Worm (Caenorhabditis elegans) whole organism, late embryonic: Measurements from ENCODE around the gene D1044.6.

ENCODE experiments used
- ceh-48 ChIP-seq: sonication (generic microtip); optimal IDR thresholded peaks from 2 replicates; lab custom pipeline; 2016; ENCODE audit warnings: missing genetic modification characterization, inconsistent platforms, missing compliant biosample characterization
- unc-55 ChIP-seq: sonication (generic microtip); optimal IDR thresholded peaks from 2 replicates; lab custom pipeline; 2017; ENCODE audit warnings: missing biosample characterization, missing genetic modification reagents, missing genetic modification characterization

ce11 chrIII:5586925-5587324, 43.9 kb upstream of the D1044.6 start, which contains the start of gene F56D2.2:
- TF ChIP-seq ceh-48 (tag; lab: Kevin White, UChicago) (no peak), unc-55 (GFP tag; lab: Kevin White, UChicago) (no peak)
